Worm (Caenorhabditis elegans) whole organism, early embryonic: ENCODE measurements around the gene ubh-4.

Experiments
- F13C5.2 ChIP-seq: sonication (generic microtip); optimal IDR thresholded peaks from 2 replicates; lab custom pipeline; 2017; ENCODE audit warnings: mild to moderate bottlenecking, missing genetic modification characterization, inconsistent platforms, missing compliant biosample characterization
- ama-1 ChIP-seq: fragments of 150-350 bp; optimal IDR thresholded peaks from 2 replicates; lab custom pipeline; 2014
- ceh-13 ChIP-seq: fragments of 200-800 bp; sonication (Bioruptor generic); optimal IDR thresholded peaks from 2 replicates; lab custom pipeline; 2018; ENCODE audit warnings: mild to moderate bottlenecking, missing genetic modification characterization, missing compliant biosample characterization
- ceh-36 ChIP-seq: sonication (generic microtip); optimal IDR thresholded peaks from 2 replicates; lab custom pipeline; 2016; ENCODE audit warnings: missing genetic modification characterization, inconsistent platforms, missing compliant biosample characterization
- ets-7 ChIP-seq: sonication (generic microtip); optimal IDR thresholded peaks from 2 replicates; lab custom pipeline; 2016; ENCODE audit warnings: missing genotype, missing genetic modification characterization, missing compliant biosample characterization
- flt-1 ChIP-seq: fragments of 200-800 bp; sonication (Bioruptor generic); IDR thresholded peaks from 2 replicates; pipeline ENCODE4 v1.3.6; 2022; ENCODE audit warnings: missing genetic modification characterization, missing compliant biosample characterization
- hmg-4 ChIP-seq: fragments of 200-800 bp; sonication (Bioruptor generic); optimal IDR thresholded peaks from 2 replicates; lab custom pipeline; 2018; ENCODE audit warnings: mild to moderate bottlenecking, missing genetic modification characterization, missing compliant biosample characterization
- hnd-1 ChIP-seq: sonication (generic microtip); optimal IDR thresholded peaks from 2 replicates; lab custom pipeline; 2016; ENCODE audit warnings: missing genetic modification characterization, missing compliant biosample characterization
- sea-1 ChIP-seq: fragments of 200-800 bp; sonication (Bioruptor generic); conservative IDR thresholded peaks from 2 replicates; pipeline ENCODE4 v1.3.6; 2022; ENCODE audit warnings: missing genetic modification characterization, missing compliant biosample characterization
- tbx-37 ChIP-seq: fragments of 200-800 bp; sonication (Bioruptor generic); conservative IDR thresholded peaks from 2 replicates; pipeline ENCODE4 v1.3.6; 2022; ENCODE audit warnings: missing genetic modification reagents, missing genetic modification characterization, missing compliant biosample characterization
- tra-4 ChIP-seq: sonication (generic microtip); optimal IDR thresholded peaks from 2 replicates; lab custom pipeline; 2017; ENCODE audit warnings: missing genetic modification characterization, missing compliant biosample characterization

- TF ChIP-seq sea-1 (no peak), ama-1 (lab: Kevin White, UChicago) (no peak), flt-1 (GFP tag; lab: Robert Waterston, UW) (no peak), tbx-37 (GFP tag; lab: Robert Waterston, UW) (no peak), ceh-13 (no peak), hnd-1 (no peak), F13C5.2 (tag; lab: Kevin White, UChicago) (no peak), ceh-36 (tag; lab: Kevin White, UChicago) (no peak), tra-4 (tag; lab: Kevin White, UChicago) (no peak), ets-7 (no peak), hmg-4 (GFP tag; lab: Kevin White, UChicago) (no peak)
Observed at ce11 chrII:8022461-8022860, 16.9 kb downstream of the ubh-4 start, which contains the start of gene hda-2.
